Worm (Caenorhabditis elegans): Measurements from ENCODE around the gene T27E9.2.

T27E9.2 gene

ce11 chrIII:13484024-13484423, 21.6 kb upstream of the T27E9.2 start, which contains the start of gene acc-4:
Gene acc-4, minus strand, starts transcription at chrIII:13484124.
- TF ChIP-seq ztf-23 (GFP tag; IDR thresholded peaks at IDR 0.05) = no peak
- TF ChIP-seq klf-2 (GFP tag; conservative IDR thresholded peaks at IDR 0.05) = no peak
- TF ChIP-seq T22C8.4 (GFP tag; IDR thresholded peaks at IDR 0.05) = no peak
- no peak for TF ChIP-seq flt-1 (GFP tag; IDR thresholded peaks at IDR 0.05)
- TF ChIP-seq ztf-29 (GFP tag; IDR thresholded peaks at IDR 0.05) = no peak
- TF ChIP-seq ref-1 (GFP tag; conservative IDR thresholded peaks at IDR 0.05) = no peak
- TF ChIP-seq med-1 (GFP tag; optimal IDR thresholded peaks at IDR 0.05; ENCODE audit: insufficient read depth) = no peak
- TF ChIP-seq tab-1 (GFP tag; IDR thresholded peaks at IDR 0.05) = no peak
- no peak for TF ChIP-seq cog-1 (tag; optimal IDR thresholded peaks at IDR 0.05)

ce11 chrIII:13476682-13477081, 14.3 kb upstream of the T27E9.2 start, which contains the start of gene T27E9.6:
Gene T27E9.6, minus strand, starts transcription at chrIII:13476782.
- no peak for TF ChIP-seq tab-1 (GFP tag; IDR thresholded peaks at IDR 0.05)
- no peak for TF ChIP-seq klf-2 (GFP tag; conservative IDR thresholded peaks at IDR 0.05)
- TF ChIP-seq med-1 (GFP tag; optimal IDR thresholded peaks at IDR 0.05; ENCODE audit: insufficient read depth) = no peak
- no peak for TF ChIP-seq ztf-23 (GFP tag; IDR thresholded peaks at IDR 0.05)
- no peak for TF ChIP-seq ztf-29 (GFP tag; IDR thresholded peaks at IDR 0.05)
- no peak for TF ChIP-seq T22C8.4 (GFP tag; IDR thresholded peaks at IDR 0.05)
- no peak for TF ChIP-seq ref-1 (GFP tag; conservative IDR thresholded peaks at IDR 0.05)
- no peak for TF ChIP-seq flt-1 (GFP tag; IDR thresholded peaks at IDR 0.05)
- TF ChIP-seq cog-1 (tag; optimal IDR thresholded peaks at IDR 0.05) = no peak

- TF ChIP-seq ztf-29 (GFP tag; IDR thresholded peaks at IDR 0.05) = no peak
- TF ChIP-seq med-1 (GFP tag; optimal IDR thresholded peaks at IDR 0.05; ENCODE audit: insufficient read depth) = no peak
- TF ChIP-seq ztf-23 (GFP tag; IDR thresholded peaks at IDR 0.05) = no peak
- TF ChIP-seq cog-1 (tag; optimal IDR thresholded peaks at IDR 0.05) = no peak
- TF ChIP-seq klf-2 (GFP tag; conservative IDR thresholded peaks at IDR 0.05) = no peak
- no peak for TF ChIP-seq ref-1 (GFP tag; conservative IDR thresholded peaks at IDR 0.05)
- no peak for TF ChIP-seq tab-1 (GFP tag; IDR thresholded peaks at IDR 0.05)
- TF ChIP-seq flt-1 (GFP tag; IDR thresholded peaks at IDR 0.05) = no peak; the same call in 1 of the 2 replicates
Measured at ce11 chrIII:13474482-13474881, 12.1 kb upstream of the T27E9.2 start.

ce11 chrIII:13471504-13471903, 9.1 kb upstream of the T27E9.2 start, which contains the start of gene pssy-2:
Gene pssy-2, plus strand, starts transcription at chrIII:13471804.
- TF ChIP-seq med-1 (GFP tag; optimal IDR thresholded peaks at IDR 0.05; ENCODE audit: insufficient read depth) (no peak), tab-1 (GFP tag; IDR thresholded peaks at IDR 0.05) (no peak)

ce11 chrIII:13465918-13466592, 3.7 kb upstream of the T27E9.2 start, which contains the start of gene cdk-5:
Gene cdk-5, minus strand, starts transcription at chrIII:13466342.
- no peak for TF ChIP-seq flt-1 (GFP tag; IDR thresholded peaks at IDR 0.05)
- 0 out of 2 replicates have a peak, but pooled peaks have one; percentile 6 for TF ChIP-seq ztf-23 (GFP tag; IDR thresholded peaks at IDR 0.05)

ce11 chrIII:13464493-13465362, 2.3 kb upstream of the T27E9.2 start, which contains the start of gene kel-3:
Gene kel-3, plus strand, starts transcription at chrIII:13464820.
- no peak for TF ChIP-seq klf-2 (GFP tag; conservative IDR thresholded peaks at IDR 0.05)
- no peak for TF ChIP-seq flt-1 (GFP tag; IDR thresholded peaks at IDR 0.05)
- TF ChIP-seq med-1 (GFP tag; optimal IDR thresholded peaks at IDR 0.05; ENCODE audit: insufficient read depth) = no peak
- TF ChIP-seq ztf-23 (GFP tag; IDR thresholded peaks at IDR 0.05) = no peak
- no peak for TF ChIP-seq cog-1 (tag; optimal IDR thresholded peaks at IDR 0.05)
- no peak for TF ChIP-seq tab-1 (GFP tag; IDR thresholded peaks at IDR 0.05)
- no peak for TF ChIP-seq ztf-29 (GFP tag; IDR thresholded peaks at IDR 0.05)
- TF ChIP-seq T22C8.4 (GFP tag; IDR thresholded peaks at IDR 0.05) = no peak
- TF ChIP-seq ref-1 (GFP tag; conservative IDR thresholded peaks at IDR 0.05) = no peak

- peak; percentile 85 for TF ChIP-seq flt-1 (GFP tag; IDR thresholded peaks at IDR 0.05)
- 0 out of 2 replicates have a peak, but pooled peaks have one; percentile 28 for TF ChIP-seq ztf-29 (GFP tag; IDR thresholded peaks at IDR 0.05)
- peak; percentile 58; the same call in 1 of the 2 replicates for TF ChIP-seq klf-2 (GFP tag; conservative IDR thresholded peaks at IDR 0.05)
- peak; percentile 39 for TF ChIP-seq T22C8.4 (GFP tag; IDR thresholded peaks at IDR 0.05)
- TF ChIP-seq ztf-23 (GFP tag; IDR thresholded peaks at IDR 0.05) = peak; percentile 85
- no peak for TF ChIP-seq ref-1 (GFP tag; conservative IDR thresholded peaks at IDR 0.05)
- TF ChIP-seq med-1 (GFP tag; optimal IDR thresholded peaks at IDR 0.05; ENCODE audit: insufficient read depth) = no peak
Measured at ce11 chrIII:13462965-13463783, 790 bp upstream of the T27E9.2 start, which contains the start of gene ant-1.1. Gene ant-1.1, plus strand, starts transcription at chrIII:13463163.

ce11 chrIII:13461535-13461934, 849 bp downstream of the T27E9.2 start:
- no peak for TF ChIP-seq ref-1 (GFP tag; conservative IDR thresholded peaks at IDR 0.05)
- no peak for TF ChIP-seq klf-2 (GFP tag; conservative IDR thresholded peaks at IDR 0.05)
- TF ChIP-seq ztf-29 (GFP tag; IDR thresholded peaks at IDR 0.05) = no peak
- TF ChIP-seq flt-1 (GFP tag; IDR thresholded peaks at IDR 0.05) = no peak
- TF ChIP-seq T22C8.4 (GFP tag; IDR thresholded peaks at IDR 0.05) = no peak

All from whole organism, midembryonic.